Fruit fly (Drosophila melanogaster) S2 (cell line): ENCODE measurements around the gene Gba1a.

Source experiments
- CG8478 ChIP-seq: fragments of >200 bp; optimal IDR thresholded peaks from 2 replicates; lab custom pipeline; 2018
- CTCF ChIP-seq, 2 experiments: fragments of >200 bp; optimal IDR thresholded peaks; 2 replicates each; lab custom pipeline; 2018

- TF ChIP-seq CTCF (optimal IDR thresholded peaks at IDR 0.05; lab: Kevin White, UChicago), result no peak
- TF ChIP-seq CG8478 (lab: Kevin White, UChicago), result no peak
Measured at dm6 chr3R:23733771-23734170, 33.4 kb downstream of the Gba1a start.
